Worm (Caenorhabditis elegans) whole organism, early embryonic: Measurements from ENCODE around the gene D2007.1.

Source experiments
- B0310.2 ChIP-seq: sonication (generic microtip); optimal IDR thresholded peaks from 2 replicates; lab custom pipeline; 2016; ENCODE audit warnings: mild to moderate bottlenecking, missing genetic modification characterization, missing compliant biosample characterization
- aly-1 ChIP-seq: sonication (generic microtip); optimal IDR thresholded peaks from 2 replicates; lab custom pipeline; 2016; ENCODE audit warnings: missing genetic modification characterization, missing compliant biosample characterization
- ama-1 ChIP-seq: fragments of 150-350 bp; optimal IDR thresholded peaks from 2 replicates; lab custom pipeline; 2014
- ceh-13 ChIP-seq: fragments of 200-800 bp; sonication (Bioruptor generic); optimal IDR thresholded peaks from 2 replicates; lab custom pipeline; 2018; ENCODE audit warnings: mild to moderate bottlenecking, missing genetic modification characterization, missing compliant biosample characterization
- ceh-36 ChIP-seq: sonication (generic microtip); optimal IDR thresholded peaks from 2 replicates; lab custom pipeline; 2016; ENCODE audit warnings: missing genetic modification characterization, inconsistent platforms, missing compliant biosample characterization
- flt-1 ChIP-seq: fragments of 200-800 bp; sonication (Bioruptor generic); IDR thresholded peaks from 2 replicates; pipeline ENCODE4 v1.3.6; 2022; ENCODE audit warnings: missing genetic modification characterization, missing compliant biosample characterization
- hmbx-1 ChIP-seq: sonication (generic microtip); optimal IDR thresholded peaks from 2 replicates; lab custom pipeline; 2016; ENCODE audit warnings: mild to moderate bottlenecking, missing genetic modification characterization, missing compliant biosample characterization
- hmg-4 ChIP-seq: fragments of 200-800 bp; sonication (Bioruptor generic); optimal IDR thresholded peaks from 2 replicates; lab custom pipeline; 2018; ENCODE audit warnings: mild to moderate bottlenecking, missing genetic modification characterization, missing compliant biosample characterization
- tbx-11 ChIP-seq: fragments of 200-800 bp; sonication (Bioruptor generic); IDR thresholded peaks from 2 replicates; pipeline ENCODE4 v1.3.6; 2022; ENCODE audit warnings: missing genetic modification characterization, missing compliant biosample characterization
- tra-4 ChIP-seq: sonication (generic microtip); optimal IDR thresholded peaks from 2 replicates; lab custom pipeline; 2017; ENCODE audit warnings: missing genetic modification characterization, missing compliant biosample characterization

DNA sequence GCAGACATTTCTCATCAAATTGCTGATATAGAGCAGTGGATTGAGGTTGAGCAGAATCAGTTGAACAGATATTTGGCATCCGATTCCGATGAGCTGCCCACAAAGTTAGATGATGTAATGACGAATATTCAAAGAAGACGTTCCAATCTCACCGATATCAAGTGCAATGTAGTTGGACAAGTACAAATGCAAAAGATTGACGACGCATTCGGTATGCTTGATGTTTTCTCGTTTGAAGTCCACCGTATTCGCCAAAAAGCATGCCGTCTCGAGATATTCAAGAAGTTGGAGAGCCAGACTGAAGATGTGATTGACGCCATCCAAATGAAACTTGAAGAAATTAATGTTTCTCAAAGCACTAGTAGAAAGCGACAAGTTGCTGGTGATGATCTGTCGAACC is 29.9 kb downstream of the D2007.1 start:
- TF ChIP-seq ama-1 (lab: Kevin White, UChicago) (no peak), flt-1 (no peak), hmg-4 (GFP tag; lab: Kevin White, UChicago) (no peak), hmbx-1 (tag; lab: Kevin White, UChicago) (no peak), ceh-36 (no peak), B0310.2 (tag; lab: Kevin White, UChicago) (no peak), tra-4 (tag; lab: Kevin White, UChicago) (no peak), ceh-13 (no peak), tbx-11 (GFP tag; lab: Robert Waterston, UW) (no peak), aly-1 (tag; lab: Kevin White, UChicago) (no peak)
